Fruit fly (Drosophila melanogaster) whole organism, embryonic: ENCODE data around the gene drm.

ENCODE experiments used
- Antp ChIP-seq: fragments of 200-800 bp; sonication (Bioruptor generic); optimal IDR thresholded peaks from 3 replicates; lab custom pipeline; 2016; ENCODE audit warnings: missing biosample characterization, missing genetic modification characterization
- B-H2 ChIP-seq: fragments of 200-800 bp; sonication (Bioruptor generic); optimal IDR thresholded peaks from 2 replicates; lab custom pipeline; 2018; ENCODE audit warnings: missing biosample characterization, mild to moderate bottlenecking, missing genetic modification characterization
- BEAF-32 ChIP-seq: fragments of 200-800 bp; sonication (Bioruptor generic); optimal IDR thresholded peaks from 3 replicates; lab custom pipeline; 2017; ENCODE audit warnings: missing biosample characterization, missing genetic modification characterization, mild to moderate bottlenecking, moderate library complexity, missing genetic modification reagents
- CG12104 ChIP-seq: fragments of 200-800 bp; sonication (Bioruptor generic); optimal IDR thresholded peaks from 3 replicates; lab custom pipeline; 2016; ENCODE audit warnings: missing biosample characterization, missing genetic modification characterization
- CG14667 ChIP-seq: fragments of 200-800 bp; sonication (Bioruptor generic); IDR thresholded peaks from 2 replicates; pipeline ENCODE4 v1.3.6; 2022; ENCODE audit warnings: missing biosample characterization, missing genetic modification characterization
- CG14710 ChIP-seq: fragments of 200-800 bp; sonication (Bioruptor generic); optimal IDR thresholded peaks from 3 replicates; lab custom pipeline; 2019; ENCODE audit warnings: missing biosample characterization, mild to moderate bottlenecking, missing genetic modification characterization, moderate library complexity
- CG1603 ChIP-seq: fragments of 200-800 bp; sonication (Bioruptor generic); optimal IDR thresholded peaks from 2 replicates; lab custom pipeline; 2019; ENCODE audit warnings: missing biosample characterization, mild to moderate bottlenecking, missing genetic modification characterization, moderate library complexity
- CG17328 ChIP-seq: fragments of 200-800 bp; sonication (Bioruptor generic); IDR thresholded peaks from 2 replicates; pipeline ENCODE4 v1.3.6; 2022; ENCODE audit warnings: missing biosample characterization, missing genetic modification characterization
- CG18764 ChIP-seq: fragments of 200-800 bp; sonication (Bioruptor generic); optimal IDR thresholded peaks from 3 replicates; lab custom pipeline; 2016; ENCODE audit warnings: missing biosample characterization, missing genetic modification characterization
- CG2678 ChIP-seq: fragments of 200-800 bp; sonication (Bioruptor generic); optimal IDR thresholded peaks from 3 replicates; lab custom pipeline; 2019; ENCODE audit warnings: missing biosample characterization, mild to moderate bottlenecking, missing genetic modification characterization, moderate library complexity
- CG2889 ChIP-seq: fragments of 200-800 bp; sonication (Bioruptor generic); IDR thresholded peaks from 3 replicates; pipeline ENCODE4 v1.3.6; 2022; ENCODE audit warnings: missing biosample characterization, missing genetic modification characterization
- CG32532 ChIP-seq: fragments of 200-800 bp; sonication (Bioruptor generic); IDR thresholded peaks from 2 replicates; pipeline ENCODE4 v1.3.6; 2022; ENCODE audit warnings: missing biosample characterization, missing genetic modification characterization
- CG3407 ChIP-seq: fragments of 200-800 bp; sonication (Bioruptor generic); optimal IDR thresholded peaks from 2 replicates; lab custom pipeline; 2018; ENCODE audit warnings: missing biosample characterization, mild to moderate bottlenecking, missing genetic modification characterization
- CG34224 ChIP-seq: fragments of 200-800 bp; sonication (Bioruptor generic); IDR thresholded peaks from 3 replicates; pipeline ENCODE4 v1.3.6; 2022; ENCODE audit warnings: missing biosample characterization, missing genetic modification characterization; ENCODE audit not compliant: partially characterized antibody
- CG3995 ChIP-seq: fragments of 200-800 bp; sonication (Bioruptor generic); optimal IDR thresholded peaks from 3 replicates; lab custom pipeline; 2016; ENCODE audit warnings: missing biosample characterization, missing genetic modification characterization
- CG4707 ChIP-seq: fragments of 200-800 bp; sonication (Bioruptor generic); optimal IDR thresholded peaks from 2 replicates; lab custom pipeline; 2018; ENCODE audit warnings: missing biosample characterization, mild to moderate bottlenecking, missing genetic modification characterization, moderate library complexity
- CG6254 ChIP-seq: fragments of 200-800 bp; sonication (Bioruptor generic); optimal IDR thresholded peaks from 3 replicates; lab custom pipeline; 2017; ENCODE audit warnings: mild to moderate bottlenecking, missing biosample characterization, missing genetic modification reagents, missing genetic modification characterization
- CG8924 ChIP-seq: fragments of 200-800 bp; optimal IDR thresholded peaks from 3 replicates; lab custom pipeline; 2019; ENCODE audit warnings: missing biosample characterization, mild to moderate bottlenecking, missing genetic modification characterization, moderate library complexity
- CTCF ChIP-seq: fragments of 200-800 bp; sonication (Bioruptor generic); optimal IDR thresholded peaks from 2 replicates; lab custom pipeline; 2017; ENCODE audit warnings: missing biosample characterization, mild to moderate bottlenecking, missing genetic modification characterization, moderate library complexity
- CkIIα-i1 ChIP-seq: fragments of 200-800 bp; sonication (Bioruptor generic); IDR thresholded peaks from 2 replicates; pipeline ENCODE4 v1.3.6; 2022; ENCODE audit warnings: missing biosample characterization, missing genetic modification characterization
- CoRest ChIP-seq: fragments of 200-800 bp; sonication (Bioruptor generic); optimal IDR thresholded peaks from 3 replicates; lab custom pipeline; 2018; ENCODE audit warnings: missing biosample characterization, mild to moderate bottlenecking, missing genetic modification characterization, moderate library complexity
- Dbx ChIP-seq: fragments of 200-800 bp; sonication (Bioruptor generic); IDR thresholded peaks from 3 replicates; pipeline ENCODE4 v1.3.6; 2022; ENCODE audit warnings: missing biosample characterization, missing genetic modification characterization
- Dref ChIP-seq: fragments of 200-800 bp; sonication (Bioruptor generic); IDR thresholded peaks from 2 replicates; pipeline ENCODE4 v1.3.6; 2022; ENCODE audit warnings: missing biosample characterization, missing genetic modification characterization
- MTF-1 ChIP-seq: fragments of 200-800 bp; sonication (Bioruptor generic); optimal IDR thresholded peaks from 2 replicates; lab custom pipeline; 2018; ENCODE audit warnings: missing biosample characterization, mild to moderate bottlenecking, missing genetic modification characterization, borderline replicate concordance
- Mrtf ChIP-seq: fragments of 200-800 bp; sonication (Bioruptor generic); IDR thresholded peaks from 3 replicates; pipeline ENCODE4 v1.3.6; 2022; ENCODE audit warnings: missing biosample characterization, missing genetic modification characterization
- Nf-YA ChIP-seq: fragments of 200-800 bp; sonication (Bioruptor generic); IDR thresholded peaks from 2 replicates; pipeline ENCODE4 v1.3.6; 2022; ENCODE audit warnings: missing biosample characterization, missing genetic modification characterization
- Scr ChIP-seq: fragments of 200-800 bp; sonication (Bioruptor generic); IDR thresholded peaks from 2 replicates; pipeline ENCODE4 v1.3.6; 2022; ENCODE audit warnings: missing biosample characterization, missing genetic modification characterization; ENCODE audit not compliant: partially characterized antibody
- Taf1 ChIP-seq: fragments of 200-800 bp; sonication (Bioruptor generic); IDR thresholded peaks from 2 replicates; pipeline ENCODE4 v1.3.6; 2022; ENCODE audit warnings: missing biosample characterization, missing genetic modification characterization
- ac ChIP-seq: fragments of 200-800 bp; sonication (Bioruptor generic); optimal IDR thresholded peaks from 3 replicates; lab custom pipeline; 2017; ENCODE audit warnings: missing biosample characterization, mild to moderate bottlenecking, missing genetic modification characterization
- ap ChIP-seq: fragments of 200-800 bp; sonication (Bioruptor generic); IDR thresholded peaks from 2 replicates; pipeline ENCODE4 v1.3.6; 2022; ENCODE audit warnings: missing biosample characterization, missing genetic modification characterization
- ci ChIP-seq: fragments of 200-800 bp; sonication (Bioruptor generic); IDR thresholded peaks from 3 replicates; pipeline ENCODE4 v1.3.6; 2022; ENCODE audit warnings: missing biosample characterization, missing genetic modification characterization
- disco-r ChIP-seq: fragments of 200-800 bp; sonication (Bioruptor generic); optimal IDR thresholded peaks from 2 replicates; lab custom pipeline; 2016; ENCODE audit warnings: missing biosample characterization, missing genetic modification characterization
- dmrt11E ChIP-seq: fragments of 200-800 bp; sonication (Bioruptor generic); optimal IDR thresholded peaks from 3 replicates; lab custom pipeline; 2018; ENCODE audit warnings: missing biosample characterization, mild to moderate bottlenecking, missing genetic modification characterization, moderate library complexity
- dysf ChIP-seq: fragments of 200-800 bp; sonication (Bioruptor generic); IDR thresholded peaks from 3 replicates; pipeline ENCODE4 v1.3.6; 2022; ENCODE audit warnings: missing biosample characterization, missing genetic modification characterization
- esg ChIP-seq: fragments of 200-800 bp; sonication (Bioruptor generic); conservative IDR thresholded peaks from 2 replicates; pipeline ENCODE4 v1.3.6; 2022; ENCODE audit warnings: missing biosample characterization, missing genetic modification characterization
- fd96Cb ChIP-seq: fragments of 200-800 bp; sonication (Bioruptor generic); optimal IDR thresholded peaks from 2 replicates; lab custom pipeline; 2018; ENCODE audit warnings: missing biosample characterization, mild to moderate bottlenecking, missing genetic modification characterization, moderate library complexity
- fu2 ChIP-seq: fragments of 200-800 bp; sonication (Bioruptor generic); optimal IDR thresholded peaks from 2 replicates; lab custom pipeline; 2016; ENCODE audit warnings: missing biosample characterization, missing genetic modification characterization
- gce ChIP-seq: fragments of 200-800 bp; sonication (Bioruptor generic); IDR thresholded peaks from 3 replicates; pipeline ENCODE4 v1.3.6; 2022; ENCODE audit warnings: missing biosample characterization, missing genetic modification characterization
- gcm ChIP-seq: fragments of 200-800 bp; sonication (Bioruptor generic); optimal IDR thresholded peaks from 2 replicates; lab custom pipeline; 2019; ENCODE audit warnings: missing biosample characterization, mild to moderate bottlenecking, missing genetic modification characterization, moderate library complexity
- gsb ChIP-seq: fragments of 200-800 bp; sonication (Bioruptor generic); IDR thresholded peaks from 2 replicates; pipeline ENCODE4 v1.3.6; 2022; ENCODE audit warnings: missing biosample characterization, missing genetic modification characterization
- nerfin-2 ChIP-seq: fragments of 200-800 bp; sonication (Bioruptor generic); IDR thresholded peaks from 2 replicates; pipeline ENCODE4 v1.3.6; 2022; ENCODE audit warnings: missing biosample characterization, missing genetic modification characterization; ENCODE audit not compliant: partially characterized antibody
- prd ChIP-seq, 3 experiments: fragments of >200 bp in 2 of 3; fragments of 200-800 bp in 1 of 3; sonication (Bioruptor generic) in 1 of 3; optimal IDR thresholded peaks in 2 of 3; IDR thresholded peaks in 1 of 3; 2 replicates in 2 of 3; 3 replicates in 1 of 3; pipeline versions ENCODE4 v1.3.6 to Lab custom; 2017 to 2022; ENCODE audit warnings: missing biosample characterization in 1 of 3, missing genetic modification characterization in 1 of 3
- psq ChIP-seq: fragments of 200-800 bp; sonication (Bioruptor generic); optimal IDR thresholded peaks from 2 replicates; lab custom pipeline; 2017; ENCODE audit warnings: missing biosample characterization, missing genetic modification characterization
- sd ChIP-seq: fragments of 200-800 bp; sonication (Bioruptor generic); optimal IDR thresholded peaks from 3 replicates; lab custom pipeline; 2018; ENCODE audit warnings: missing biosample characterization, mild to moderate bottlenecking, missing genetic modification characterization, moderate library complexity
- sna ChIP-seq: fragments of 200-800 bp; sonication (Bioruptor generic); IDR thresholded peaks from 2 replicates; pipeline ENCODE4 v1.3.6; 2022; ENCODE audit warnings: missing biosample characterization, missing genetic modification characterization; ENCODE audit not compliant: partially characterized antibody
- sr ChIP-seq: fragments of 200-800 bp; sonication (Bioruptor generic); IDR thresholded peaks from 3 replicates; pipeline ENCODE4 v1.3.6; 2022; ENCODE audit warnings: missing biosample characterization, missing genetic modification characterization
- sug ChIP-seq: fragments of 200-800 bp; optimal IDR thresholded peaks from 2 replicates; lab custom pipeline; 2019; ENCODE audit warnings: missing biosample characterization, mild to moderate bottlenecking, missing genetic modification characterization, moderate library complexity
- unpg ChIP-seq: fragments of 200-800 bp; sonication (Bioruptor generic); optimal IDR thresholded peaks from 3 replicates; lab custom pipeline; 2018; ENCODE audit warnings: missing biosample characterization, mild to moderate bottlenecking, missing genetic modification characterization, moderate library complexity
- yki ChIP-seq: fragments of >200 bp; optimal IDR thresholded peaks from 3 replicates; lab custom pipeline; 2018
- zfh2 ChIP-seq: fragments of 200-800 bp; sonication (Bioruptor generic); optimal IDR thresholded peaks from 2 replicates; lab custom pipeline; 2016; ENCODE audit warnings: missing biosample characterization, missing genetic modification characterization

Gene drm

DNA sequence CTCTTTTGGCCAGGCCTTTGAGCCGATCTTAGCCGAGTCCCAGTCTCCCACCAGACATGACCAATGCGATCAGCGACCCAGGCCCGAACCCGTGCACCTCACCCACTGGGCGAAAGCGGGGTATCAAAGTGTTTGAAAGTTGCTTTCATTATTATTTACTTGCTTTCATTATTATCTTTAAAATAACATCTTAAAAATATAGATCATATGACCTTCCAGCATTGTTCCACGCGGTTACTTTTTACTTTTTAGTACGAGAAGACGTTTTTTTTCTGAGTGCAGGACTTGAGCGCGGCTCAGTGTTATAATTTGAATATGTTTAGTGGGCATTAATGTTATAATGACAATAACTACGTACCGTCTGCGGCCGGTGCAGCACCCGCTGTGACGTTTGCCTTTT is 4.0 kb downstream of the drm start (continued):
- TF ChIP-seq CoRest, result no peak
- TF ChIP-seq CG4707, result no peak
- TF ChIP-seq prd (optimal IDR thresholded peaks at IDR 0.05; lab: Kevin White, UChicago), result no peak
- peak; percentile 32; the same call in 1 of the 3 replicates for TF ChIP-seq prd (GFP tag; IDR thresholded peaks at IDR 0.05; lab: Robert Waterston, UW)
- peak; percentile 15 for TF ChIP-seq CG6254 (GFP tag; lab: Kevin White, UChicago)
- TF ChIP-seq zfh2 (GFP tag; lab: Kevin White, UChicago), result no peak
- no peak for TF ChIP-seq Dref (GFP tag; lab: Robert Waterston, UW)
- no peak for TF ChIP-seq Mrtf (GFP tag; lab: Robert Waterston, UW)
- TF ChIP-seq CkIIα-i1 (GFP tag; lab: Robert Waterston, UW), result no peak
- no peak for TF ChIP-seq yki (lab: Kevin White, UChicago)
- no peak for TF ChIP-seq sr (GFP tag; lab: Robert Waterston, UW)
- 0 out of 2 replicates have a peak, but pooled peaks have one; percentile 6 for TF ChIP-seq CG17328 (GFP tag; lab: Robert Waterston, UW)
- no peak for TF ChIP-seq sd
- peak; percentile 45 for TF ChIP-seq dmrt11E (tag; lab: Kevin White, UChicago)
- TF ChIP-seq CG14667 (GFP tag; lab: Robert Waterston, UW), result no peak
- no peak for TF ChIP-seq fu2 (GFP tag; lab: Kevin White, UChicago)
- TF ChIP-seq CG1603 (tag; lab: Kevin White, UChicago), result no peak
- TF ChIP-seq CG3995 (GFP tag; lab: Kevin White, UChicago), result no peak
- no peak for TF ChIP-seq dysf
- no peak for TF ChIP-seq CG34224 (GFP tag; lab: Robert Waterston, UW)
- TF ChIP-seq Taf1 (GFP tag; lab: Robert Waterston, UW), result no peak
- TF ChIP-seq gcm (GFP tag; lab: Kevin White, UChicago), result no peak
- no peak for TF ChIP-seq CG8924
- TF ChIP-seq sna (GFP tag; lab: Robert Waterston, UW), result no peak
- TF ChIP-seq B-H2 (GFP tag; lab: Kevin White, UChicago), result no peak
- no peak for TF ChIP-seq CG2889
- no peak for TF ChIP-seq ci (GFP tag; lab: Robert Waterston, UW)
- peak; percentile 7 for TF ChIP-seq fd96Cb (tag; lab: Kevin White, UChicago)

DNA sequence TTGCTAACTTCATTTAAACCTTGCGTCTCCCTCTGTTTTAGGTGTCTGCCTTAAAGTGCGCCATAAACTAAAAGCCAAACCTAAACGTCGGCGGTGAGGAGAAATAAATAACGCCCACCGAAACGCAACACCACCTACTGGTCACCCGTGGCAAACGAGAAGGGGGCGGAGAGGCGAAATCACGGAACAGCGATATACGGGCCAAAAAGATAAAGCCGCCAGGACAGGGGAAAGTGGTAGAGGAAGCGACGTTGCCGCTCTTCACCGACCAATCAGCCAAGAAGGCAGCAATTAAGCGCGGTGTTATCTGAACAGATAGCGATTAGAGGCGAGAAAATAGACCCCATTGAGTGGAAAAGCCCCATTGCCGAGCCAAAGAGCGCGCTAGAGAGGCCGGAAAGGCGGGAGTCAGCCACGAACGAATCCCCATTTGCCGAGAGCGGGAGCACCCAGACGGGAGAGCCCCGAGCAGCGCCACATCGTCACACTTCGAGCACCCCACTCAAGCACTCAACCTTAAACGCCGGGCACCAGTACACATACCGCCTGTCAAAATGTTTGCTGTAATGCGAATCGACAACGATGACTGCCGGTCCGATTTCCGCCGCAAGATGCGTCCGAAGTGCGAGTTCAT is 6.1 kb downstream of the drm start:
- TF ChIP-seq sug (tag; lab: Kevin White, UChicago) (peak; percentile 35), CG12104 (GFP tag; lab: Kevin White, UChicago) (no peak), gce (GFP tag; lab: Robert Waterston, UW) (no peak), gcm (GFP tag; lab: Kevin White, UChicago) (peak; percentile 0), Scr (GFP tag; lab: Robert Waterston, UW) (0 out of 2 replicates have a peak, but pooled peaks have one; percentile 19), CG2678 (no peak), BEAF-32 (no peak), nerfin-2 (GFP tag; lab: Robert Waterston, UW) (no peak), Dbx (GFP tag; lab: Robert Waterston, UW) (peak; percentile 41; the same call in 1 of the 3 replicates), unpg (no peak), CG18764 (no peak), MTF-1 (GFP tag; lab: Kevin White, UChicago) (no peak), esg (GFP tag; lab: Robert Waterston, UW) (no peak), CG14667 (GFP tag; lab: Robert Waterston, UW) (no peak), Nf-YA (peak; percentile 63; the same call in 1 of the 2 replicates), CTCF (GFP tag; lab: Kevin White, UChicago) (peak; percentile 65), ac (GFP tag; lab: Kevin White, UChicago) (no peak), psq (GFP tag; lab: Kevin White, UChicago) (no peak), Antp (GFP tag; lab: Kevin White, UChicago) (no peak), CG14710 (no peak), gsb (GFP tag; lab: Robert Waterston, UW) (no peak), disco-r (GFP tag; lab: Kevin White, UChicago) (no peak), ap (GFP tag; lab: Robert Waterston, UW) (no peak), CG32532 (GFP tag; lab: Robert Waterston, UW) (peak; percentile 75; the same call in 1 of the 2 replicates), CG3407 (peak; percentile 100)
